Worm (Caenorhabditis elegans): ENCODE results near the gene Y6G8.14.

DNA sequence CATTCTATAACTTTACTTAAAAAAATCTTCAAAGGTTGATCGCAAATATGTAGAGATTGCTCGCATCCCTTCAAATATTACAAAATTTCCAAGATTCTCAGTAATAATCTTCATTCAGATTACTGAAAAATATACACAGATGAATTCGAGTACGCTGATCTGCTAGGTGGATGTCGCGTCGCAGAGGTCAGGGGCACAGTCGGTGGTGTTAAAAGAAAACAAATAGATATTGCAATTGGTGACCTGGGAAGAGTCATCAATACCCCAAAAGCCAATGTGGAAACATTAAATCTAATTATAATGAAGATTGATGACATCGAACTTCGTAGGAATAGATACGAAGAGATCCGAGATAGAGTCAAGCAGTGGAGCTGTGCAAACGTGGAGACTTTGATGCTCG, 14.4 kb upstream of the Y6G8.14 start, which contains the start of gene F57G4.10:
- no peak for TF ChIP-seq nhr-11 (tag; optimal IDR thresholded peaks at IDR 0.05)
- TF ChIP-seq ceh-82 (tag; optimal IDR thresholded peaks at IDR 0.05), result no peak
- no peak for TF ChIP-seq lsy-2 (tag; optimal IDR thresholded peaks at IDR 0.05)
- TF ChIP-seq alr-1 (tag; optimal IDR thresholded peaks at IDR 0.05), result no peak

All from whole organism, L2 larva.